Fruit fly (Drosophila melanogaster) whole organism, pupa: ENCODE measurements around the gene beag.

Source experiments
- CG10348 ChIP-seq: fragments of 200-800 bp; sonication (Bioruptor generic); IDR thresholded peaks from 2 replicates; pipeline ENCODE4 v1.3.6; 2022; ENCODE audit warnings: missing biosample characterization, missing genetic modification characterization
- CG12605 ChIP-seq: fragments of 200-800 bp; sonication (Bioruptor generic); IDR thresholded peaks from 2 replicates; pipeline ENCODE4 v1.3.6; 2022; ENCODE audit warnings: missing biosample characterization, missing genetic modification characterization
- CG13204 ChIP-seq: fragments of 200-800 bp; sonication (Bioruptor generic); optimal IDR thresholded peaks from 2 replicates; lab custom pipeline; 2018; ENCODE audit warnings: missing biosample characterization, mild to moderate bottlenecking, missing genetic modification characterization, moderate library complexity
- CG14655 ChIP-seq: fragments of 200-800 bp; sonication (Bioruptor generic); optimal IDR thresholded peaks from 3 replicates; lab custom pipeline; 2017; ENCODE audit warnings: mild to moderate bottlenecking, missing biosample characterization, missing genetic modification reagents, missing genetic modification characterization
- CG15710 ChIP-seq: fragments of 200-800 bp; sonication (Bioruptor generic); optimal IDR thresholded peaks from 2 replicates; lab custom pipeline; 2018; ENCODE audit warnings: missing biosample characterization, mild to moderate bottlenecking, missing genetic modification characterization, moderate library complexity
- CG17806 ChIP-seq: fragments of 200-800 bp; sonication (Bioruptor generic); optimal IDR thresholded peaks from 2 replicates; lab custom pipeline; 2018; ENCODE audit warnings: missing biosample characterization, mild to moderate bottlenecking, missing genetic modification characterization, moderate library complexity
- CG32121 ChIP-seq: fragments of 200-800 bp; sonication (Bioruptor generic); IDR thresholded peaks from 2 replicates; pipeline ENCODE4 v1.3.6; 2022; ENCODE audit warnings: missing biosample characterization, missing genetic modification characterization
- CG34367 ChIP-seq: fragments of 200-800 bp; sonication (Bioruptor generic); optimal IDR thresholded peaks from 2 replicates; lab custom pipeline; 2018; ENCODE audit warnings: missing biosample characterization, mild to moderate bottlenecking, missing genetic modification characterization
- CG4496 ChIP-seq: fragments of 200-800 bp; sonication (Bioruptor generic); IDR thresholded peaks from 3 replicates; pipeline ENCODE4 v1.3.6; 2022; ENCODE audit warnings: missing biosample characterization, missing genetic modification characterization
- CG8159 ChIP-seq: fragments of 200-800 bp; sonication (Bioruptor generic); optimal IDR thresholded peaks from 3 replicates; lab custom pipeline; 2018; ENCODE audit warnings: missing biosample characterization, mild to moderate bottlenecking, missing genetic modification characterization, moderate library complexity
- CG8301 ChIP-seq: fragments of 200-800 bp; sonication (Bioruptor generic); optimal IDR thresholded peaks from 2 replicates; lab custom pipeline; 2018; ENCODE audit warnings: missing biosample characterization, mild to moderate bottlenecking, missing genetic modification characterization
- CG9948 ChIP-seq: fragments of 200-800 bp; sonication (Bioruptor generic); optimal IDR thresholded peaks from 2 replicates; lab custom pipeline; 2018; ENCODE audit warnings: missing biosample characterization, mild to moderate bottlenecking, missing genetic modification characterization, moderate library complexity
- D1 ChIP-seq: fragments of 200-800 bp; sonication (Bioruptor generic); optimal IDR thresholded peaks from 2 replicates; lab custom pipeline; 2018; ENCODE audit warnings: missing biosample characterization, mild to moderate bottlenecking, missing genetic modification characterization, moderate library complexity
- EcR ChIP-seq: fragments of 200-800 bp; sonication (Bioruptor generic); optimal IDR thresholded peaks from 3 replicates; lab custom pipeline; 2019; ENCODE audit warnings: missing biosample characterization, missing genetic modification characterization, mild to moderate bottlenecking, moderate library complexity, missing genetic modification reagents
- Ets98B ChIP-seq: fragments of 200-800 bp; sonication (Bioruptor generic); IDR thresholded peaks from 2 replicates; pipeline ENCODE4 v1.3.6; 2022; ENCODE audit warnings: missing biosample characterization, missing genetic modification characterization
- Pif1A ChIP-seq: fragments of 200-800 bp; sonication (Bioruptor generic); optimal IDR thresholded peaks from 3 replicates; lab custom pipeline; 2016; ENCODE audit warnings: missing biosample characterization, missing genetic modification characterization
- Pif1B ChIP-seq: fragments of 200-800 bp; sonication (Bioruptor generic); optimal IDR thresholded peaks from 3 replicates; lab custom pipeline; 2016; ENCODE audit warnings: missing biosample characterization, missing genetic modification characterization
- Snoo ChIP-seq: fragments of 200-800 bp; sonication (Bioruptor generic); optimal IDR thresholded peaks from 3 replicates; lab custom pipeline; 2017; ENCODE audit warnings: missing biosample characterization, mild to moderate bottlenecking, missing genetic modification characterization, inconsistent platforms
- fd96Ca ChIP-seq: fragments of 200-800 bp; sonication (Bioruptor generic); IDR thresholded peaks from 3 replicates; pipeline ENCODE4 v1.3.6; 2022; ENCODE audit warnings: missing biosample characterization, missing genetic modification characterization
- gl ChIP-seq: fragments of 200-800 bp; sonication (Bioruptor generic); optimal IDR thresholded peaks from 2 replicates; lab custom pipeline; 2018; ENCODE audit warnings: missing biosample characterization, mild to moderate bottlenecking, missing genetic modification characterization
- rn ChIP-seq: fragments of 200-800 bp; sonication (Bioruptor generic); IDR thresholded peaks from 2 replicates; pipeline ENCODE4 v1.3.6; 2022; ENCODE audit warnings: missing biosample characterization, missing genetic modification characterization

beag gene

dm6 chr3R:9079638-9080037 is 14.8 kb upstream of the beag start:
- no peak for TF ChIP-seq CG12605 (GFP tag; lab: Robert Waterston, UW)
- TF ChIP-seq Snoo = no peak
- no peak for TF ChIP-seq Ets98B
- no peak for TF ChIP-seq Pif1B (GFP tag; lab: Kevin White, UChicago)
- no peak for TF ChIP-seq D1
- TF ChIP-seq rn (GFP tag; lab: Robert Waterston, UW) = no peak
- no peak for TF ChIP-seq CG9948 (tag; lab: Kevin White, UChicago)
- TF ChIP-seq gl (tag; lab: Kevin White, UChicago) = no peak
- no peak for TF ChIP-seq CG15710 (tag; lab: Kevin White, UChicago)
- TF ChIP-seq CG4496 (GFP tag; lab: Robert Waterston, UW) = no peak
- TF ChIP-seq CG10348 = no peak

dm6 chr3R:9074934-9075333 is 10.1 kb upstream of the beag start:
- peak; percentile 46 for TF ChIP-seq CG9948 (tag; lab: Kevin White, UChicago)
- TF ChIP-seq Pif1A (GFP tag; lab: Kevin White, UChicago) = peak; percentile 38
- TF ChIP-seq D1 = no peak
- no peak for TF ChIP-seq gl (tag; lab: Kevin White, UChicago)
- TF ChIP-seq CG4496 (GFP tag; lab: Robert Waterston, UW) = no peak
- TF ChIP-seq CG13204 (GFP tag; lab: Kevin White, UChicago) = no peak
- 0 out of 2 replicates have a peak, but pooled peaks have one; percentile 27 for TF ChIP-seq CG32121 (GFP tag; lab: Robert Waterston, UW)
- peak; percentile 42 for TF ChIP-seq Ets98B
- TF ChIP-seq EcR (GFP tag; lab: Kevin White, UChicago) = no peak
- peak; percentile 9 for TF ChIP-seq Snoo
- TF ChIP-seq CG17806 = peak; percentile 59
- TF ChIP-seq CG14655 = no peak
- peak; percentile 48 for TF ChIP-seq CG15710 (tag; lab: Kevin White, UChicago)
- TF ChIP-seq Pif1B (GFP tag; lab: Kevin White, UChicago) = no peak
- peak; percentile 58 for TF ChIP-seq CG8301 (tag; lab: Kevin White, UChicago)
- TF ChIP-seq rn (GFP tag; lab: Robert Waterston, UW) = no peak
- TF ChIP-seq CG10348 = no peak
- TF ChIP-seq CG12605 (GFP tag; lab: Robert Waterston, UW) = no peak
- peak; percentile 34 for TF ChIP-seq CG34367 (tag; lab: Kevin White, UChicago)
- TF ChIP-seq fd96Ca = no peak
- peak; percentile 62 for TF ChIP-seq CG8159 (tag; lab: Kevin White, UChicago)

dm6 chr3R:9069874-9070273 is 5.0 kb upstream of the beag start:
- TF ChIP-seq rn (GFP tag; lab: Robert Waterston, UW) (no peak), CG9948 (tag; lab: Kevin White, UChicago) (no peak), CG8301 (tag; lab: Kevin White, UChicago) (no peak), Pif1B (GFP tag; lab: Kevin White, UChicago) (no peak), CG34367 (tag; lab: Kevin White, UChicago) (no peak), Ets98B (no peak), CG4496 (GFP tag; lab: Robert Waterston, UW) (no peak), CG8159 (tag; lab: Kevin White, UChicago) (no peak), CG15710 (tag; lab: Kevin White, UChicago) (no peak), Pif1A (GFP tag; lab: Kevin White, UChicago) (no peak), CG12605 (GFP tag; lab: Robert Waterston, UW) (no peak), CG32121 (GFP tag; lab: Robert Waterston, UW) (no peak)

- TF ChIP-seq D1 (peak; percentile 21), CG32121 (GFP tag; lab: Robert Waterston, UW) (no peak)
- TF ChIP-seq, all 21 proteins: peak for 1
Observed at dm6 chr3R:9068418-9068817, 3.5 kb upstream of the beag start.

dm6 chr3R:9062756-9063155 is 2.1 kb downstream of the beag start:
- TF ChIP-seq fd96Ca = peak; percentile 67; the same call in 1 of the 3 replicates
- peak; percentile 21 for TF ChIP-seq CG17806
- no peak for TF ChIP-seq rn (GFP tag; lab: Robert Waterston, UW)
- peak; percentile 13 for TF ChIP-seq CG9948 (tag; lab: Kevin White, UChicago)
- no peak for TF ChIP-seq CG8159 (tag; lab: Kevin White, UChicago)
- 0 out of 2 replicates have a peak, but pooled peaks have one; percentile 13 for TF ChIP-seq CG32121 (GFP tag; lab: Robert Waterston, UW)
- peak; percentile 17; the same call in 1 of the 2 replicates for TF ChIP-seq Ets98B
- peak; percentile 64; the same call in 2 of the 3 replicates for TF ChIP-seq CG4496 (GFP tag; lab: Robert Waterston, UW)
- TF ChIP-seq CG12605 (GFP tag; lab: Robert Waterston, UW) = peak; percentile 69
- peak; percentile 23 for TF ChIP-seq CG15710 (tag; lab: Kevin White, UChicago)
- no peak for TF ChIP-seq CG34367 (tag; lab: Kevin White, UChicago)

dm6 chr3R:9057398-9058058 is 7.3 kb downstream of the beag start:
- TF ChIP-seq gl (tag; lab: Kevin White, UChicago) (peak; percentile 87), Pif1A (GFP tag; lab: Kevin White, UChicago) (peak; percentile 91), D1 (peak; percentile 92), CG15710 (tag; lab: Kevin White, UChicago) (peak; percentile 85), Snoo (peak; percentile 96), CG14655 (peak; percentile 98), CG9948 (tag; lab: Kevin White, UChicago) (peak; percentile 93), EcR (GFP tag; lab: Kevin White, UChicago) (peak; percentile 57), Ets98B (no peak), CG17806 (peak; percentile 87), CG4496 (GFP tag; lab: Robert Waterston, UW) (no peak), CG12605 (GFP tag; lab: Robert Waterston, UW) (no peak), CG10348 (no peak), CG32121 (GFP tag; lab: Robert Waterston, UW) (no peak), CG34367 (tag; lab: Kevin White, UChicago) (peak; percentile 76), CG8301 (tag; lab: Kevin White, UChicago) (peak; percentile 97), CG8159 (tag; lab: Kevin White, UChicago) (peak; percentile 89), rn (GFP tag; lab: Robert Waterston, UW) (no peak), CG13204 (GFP tag; lab: Kevin White, UChicago) (peak; percentile 88), fd96Ca (no peak), Pif1B (GFP tag; lab: Kevin White, UChicago) (peak; percentile 89)
